Worm (Caenorhabditis elegans): Measurements from ENCODE around the gene C17C3.1.

Gene C17C3.1

ce11 chrII:5592857-5593256, 22.5 kb downstream of the C17C3.1 start:
- TF ChIP-seq ref-2 (tag; optimal IDR thresholded peaks at IDR 0.05) (no peak), ceh-19 (GFP tag; optimal IDR thresholded peaks at IDR 0.05) (no peak), sox-2 (GFP tag; IDR thresholded peaks at IDR 0.05) (no peak), K09A11.1 (tag; optimal IDR thresholded peaks at IDR 0.05; ENCODE audit: insufficient read depth) (no peak)

DNA sequence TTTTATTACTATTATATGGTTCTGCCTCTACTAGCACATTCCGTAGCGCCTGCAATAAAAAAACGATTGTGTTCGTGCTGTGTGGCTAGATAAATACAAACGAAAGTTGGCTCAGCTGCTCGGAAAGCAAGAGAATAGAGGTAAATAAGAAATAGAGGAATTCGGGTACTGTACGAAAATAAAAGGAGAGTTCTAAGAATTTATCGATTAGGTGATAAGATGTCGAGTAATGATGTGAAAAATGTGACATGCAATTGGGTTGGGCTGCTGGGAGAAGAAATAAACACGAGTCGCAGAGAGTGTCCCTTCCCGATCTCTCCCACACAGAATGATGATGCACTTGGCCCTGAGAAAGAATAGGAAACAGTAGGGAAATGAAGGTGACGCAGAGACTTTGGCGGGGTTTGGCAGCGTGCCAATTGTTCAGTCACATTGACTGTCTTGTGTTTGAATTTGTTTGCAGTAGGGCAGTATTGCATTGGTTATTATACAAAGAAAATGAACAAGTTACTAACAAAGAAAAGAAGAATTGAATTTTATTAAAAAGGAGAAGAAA, 23.1 kb downstream of the C17C3.1 start, which contains the start of gene cdc-14:
TSS of gene cdc-14 (minus strand) at position 51 of the 556 bp plus-strand sequence.
- TF ChIP-seq ceh-34 (tag; optimal IDR thresholded peaks at IDR 0.05) (peak; percentile 69), odd-2 (tag; optimal IDR thresholded peaks at IDR 0.05) (no peak), elt-2 (tag; optimal IDR thresholded peaks at IDR 0.05) (peak; percentile 57), nfya-1 (tag; optimal IDR thresholded peaks at IDR 0.05) (peak; percentile 72), ets-4 (tag; optimal IDR thresholded peaks at IDR 0.05) (no peak), syd-9 (tag; optimal IDR thresholded peaks at IDR 0.05) (no peak), ref-2 (tag; optimal IDR thresholded peaks at IDR 0.05) (peak; percentile 56), ceh-18 (tag; optimal IDR thresholded peaks at IDR 0.05) (peak; percentile 81), ceh-14 (tag; optimal IDR thresholded peaks at IDR 0.05) (no peak), hlh-30 (tag; optimal IDR thresholded peaks at IDR 0.05; ENCODE audit: insufficient read depth) (peak; percentile 95), lin-11 (tag; optimal IDR thresholded peaks at IDR 0.05) (no peak), unc-42 (tag; optimal IDR thresholded peaks at IDR 0.05) (peak; percentile 59), eyg-1 (tag; optimal IDR thresholded peaks at IDR 0.05) (no peak), sdc-2 (tag; optimal IDR thresholded peaks at IDR 0.05) (peak; percentile 33), elt-4 (tag; optimal IDR thresholded peaks at IDR 0.05) (no peak), ceh-45 (GFP tag; IDR thresholded peaks at IDR 0.05) (0 out of 2 replicates have a peak, but pooled peaks have one; percentile 24), ceh-22 (tag; optimal IDR thresholded peaks at IDR 0.05) (no peak), hlh-8 (tag; optimal IDR thresholded peaks at IDR 0.05) (peak; percentile 13), T23F11.4 (GFP tag; optimal IDR thresholded peaks at IDR 0.05) (no peak), pha-4 (tag; optimal IDR thresholded peaks at IDR 0.05) (no peak), tbx-2 (tag; optimal IDR thresholded peaks at IDR 0.05) (peak; percentile 76), pat-9 (tag; optimal IDR thresholded peaks at IDR 0.05) (no peak), ceh-19 (GFP tag; optimal IDR thresholded peaks at IDR 0.05) (no peak), mec-3 (tag; optimal IDR thresholded peaks at IDR 0.05; ENCODE audit: borderline replicate concordance) (no peak), ceh-31 (tag; optimal IDR thresholded peaks at IDR 0.05) (peak; percentile 65), hlh-6 (tag; optimal IDR thresholded peaks at IDR 0.05) (peak; percentile 38), K09A11.1 (tag; optimal IDR thresholded peaks at IDR 0.05; ENCODE audit: insufficient read depth) (no peak), K02D7.2 (tag; optimal IDR thresholded peaks at IDR 0.05) (no peak), madf-2 (tag; optimal IDR thresholded peaks at IDR 0.05) (no peak), fkh-10 (GFP tag; optimal IDR thresholded peaks at IDR 0.05) (no peak), rnt-1 (tag; optimal IDR thresholded peaks at IDR 0.05) (peak; percentile 37), sox-2 (GFP tag; IDR thresholded peaks at IDR 0.05) (peak; percentile 18; the same call in 1 of the 2 replicates), unc-55 (GFP tag; optimal IDR thresholded peaks at IDR 0.05) (peak; percentile 64), Y22D7AL.16 (tag; optimal IDR thresholded peaks at IDR 0.05) (no peak), pros-1 (tag; optimal IDR thresholded peaks at IDR 0.05) (no peak)

DNA sequence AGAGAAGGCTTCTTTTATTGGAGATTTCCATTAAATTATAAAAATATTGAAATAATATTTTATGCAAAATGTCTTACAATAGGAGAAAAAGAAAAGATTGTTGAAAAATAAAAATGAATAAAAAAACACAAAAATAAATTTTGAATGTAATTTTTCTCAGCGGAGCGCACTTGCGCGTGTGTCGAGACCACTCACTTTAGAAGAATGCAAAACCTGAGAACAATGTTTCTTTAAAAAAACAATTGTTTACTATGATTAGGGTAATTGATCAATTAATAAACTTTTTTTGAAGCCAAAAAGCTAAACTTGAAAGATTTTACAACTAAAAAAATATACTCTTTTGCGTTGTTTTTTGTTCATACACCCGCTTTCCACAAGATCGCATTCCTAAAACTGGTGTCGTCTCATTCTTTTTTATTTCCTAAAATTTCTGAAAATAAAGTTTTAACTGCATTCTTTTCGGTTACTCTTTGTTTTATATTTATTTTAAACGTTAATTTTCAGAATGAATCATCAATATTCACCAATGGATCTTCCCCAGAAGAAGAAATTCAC, 23.9 kb downstream of the C17C3.1 start, which contains the start of gene ttc-4:
TSS of gene ttc-4 (plus strand) at position 505 of the 555 bp plus-strand sequence.
- TF ChIP-seq ahr-1 (tag; optimal IDR thresholded peaks at IDR 0.05), result peak; percentile 22
- TF ChIP-seq elt-4 (tag; optimal IDR thresholded peaks at IDR 0.05), result no peak
- peak; percentile 71 for TF ChIP-seq zip-5 (tag; optimal IDR thresholded peaks at IDR 0.05)
- peak; percentile 29 for TF ChIP-seq unc-86 (tag; optimal IDR thresholded peaks at IDR 0.05)
- TF ChIP-seq eyg-1 (tag; optimal IDR thresholded peaks at IDR 0.05), result no peak
- TF ChIP-seq che-1 (tag; optimal IDR thresholded peaks at IDR 0.05), result no peak
- TF ChIP-seq pqm-1 (tag; optimal IDR thresholded peaks at IDR 0.05), result no peak
- peak; percentile 64 for TF ChIP-seq unc-42 (tag; optimal IDR thresholded peaks at IDR 0.05)
- peak; percentile 52 for TF ChIP-seq ceh-14 (tag; optimal IDR thresholded peaks at IDR 0.05)
- TF ChIP-seq ceh-24 (tag; optimal IDR thresholded peaks at IDR 0.05), result no peak
- peak; percentile 45 for TF ChIP-seq ceh-34 (tag; optimal IDR thresholded peaks at IDR 0.05)
- TF ChIP-seq ama-1 (optimal IDR thresholded peaks at IDR 0.05), result no peak
- no peak for TF ChIP-seq fkh-6 (tag; optimal IDR thresholded peaks at IDR 0.05)
- TF ChIP-seq ceh-30 (tag; optimal IDR thresholded peaks at IDR 0.05), result no peak
- TF ChIP-seq tbx-7 (tag; optimal IDR thresholded peaks at IDR 0.05), result peak; percentile 8
- TF ChIP-seq F13H6.1 (tag; optimal IDR thresholded peaks at IDR 0.05), result peak; percentile 54
- TF ChIP-seq hlh-13 (GFP tag; optimal IDR thresholded peaks at IDR 0.05), result no peak
- no peak for TF ChIP-seq hlh-30 (tag; optimal IDR thresholded peaks at IDR 0.05; ENCODE audit: insufficient read depth)
- no peak for TF ChIP-seq ceh-19 (GFP tag; optimal IDR thresholded peaks at IDR 0.05)
- no peak for TF ChIP-seq mec-3 (tag; optimal IDR thresholded peaks at IDR 0.05; ENCODE audit: borderline replicate concordance)
- no peak for TF ChIP-seq unc-55 (GFP tag; optimal IDR thresholded peaks at IDR 0.05)
- no peak for TF ChIP-seq ceh-48 (tag; optimal IDR thresholded peaks at IDR 0.05)
- TF ChIP-seq pat-9 (tag; optimal IDR thresholded peaks at IDR 0.05), result no peak
- TF ChIP-seq ref-2 (tag; optimal IDR thresholded peaks at IDR 0.05), result peak; percentile 5

All from whole organism, late embryonic.